Worm (Caenorhabditis elegans) whole organism, L4 larva: ENCODE results near the gene C18H7.4.

Experiments used
- aly-2 ChIP-seq: sonication (generic microtip); optimal IDR thresholded peaks from 2 replicates; lab custom pipeline; 2018; ENCODE audit warnings: missing biosample characterization, missing genetic modification characterization
- dmd-9 ChIP-seq: fragments of 200-800 bp; sonication (Bioruptor generic); IDR thresholded peaks from 2 replicates; pipeline ENCODE4 v1.3.6; 2022; ENCODE audit warnings: missing genetic modification reagents, missing genetic modification characterization, missing compliant biosample characterization
- lin-15B ChIP-seq: fragments of 150-350 bp; sonication (generic microtip); optimal IDR thresholded peaks from 3 replicates; lab custom pipeline; 2014; ENCODE audit warnings: missing biosample characterization, missing genetic modification characterization
- madf-5 ChIP-seq, 2 experiments: fragments of 200-800 bp; sonication (Bioruptor generic); IDR thresholded peaks; 2 replicates each; pipeline ENCODE4 v1.3.6; 2022; ENCODE audit warnings: missing compliant biosample characterization in 2 of 2, missing genetic modification characterization in 2 of 2
- nhr-76 ChIP-seq: fragments of 150-350 bp; optimal IDR thresholded peaks from 2 replicates; lab custom pipeline; 2014; ENCODE audit warnings: missing biosample characterization, missing genetic modification characterization
- snpc-4 ChIP-seq: fragments of 150-350 bp; optimal IDR thresholded peaks from 2 replicates; lab custom pipeline; 2014; ENCODE audit warnings: missing biosample characterization, missing genetic modification characterization
- unc-62 ChIP-seq, 3 experiments: fragments of 150-350 bp in 1 of 3; sonication (generic microtip); optimal IDR thresholded peaks in 2 of 3; peaks in 1 of 3; 1 replicate in 1 of 3; 2 replicates in 2 of 3; lab custom pipeline; 2014 to 2017; ENCODE audit warnings: missing biosample characterization in 3 of 3, missing genetic modification characterization in 3 of 3, missing genetic modification reagents in 3 of 3, missing genotype in 1 of 3
- zag-1 ChIP-seq: fragments of 150-350 bp; optimal IDR thresholded peaks from 2 replicates; lab custom pipeline; 2014; ENCODE audit warnings: missing biosample characterization, missing genetic modification characterization

DNA sequence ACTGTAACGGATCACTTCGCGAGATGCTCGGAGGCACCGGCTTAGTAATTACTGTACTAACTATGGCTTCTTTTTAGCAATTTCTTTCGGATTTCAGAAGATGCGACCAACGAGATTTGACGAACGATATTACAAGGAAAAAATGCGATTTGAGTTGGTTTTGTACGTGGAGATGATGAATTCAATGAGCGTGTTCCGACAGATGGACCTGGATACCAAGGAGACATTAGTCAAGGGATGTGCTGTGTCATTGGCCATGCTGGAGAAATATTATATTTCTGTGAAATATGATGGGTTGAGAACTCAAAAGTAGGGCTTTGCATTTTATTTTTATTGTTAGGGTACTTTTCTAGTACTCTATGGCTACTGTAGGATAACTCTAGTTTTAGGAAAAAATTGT, 37.5 kb downstream of the C18H7.4 start:
- TF ChIP-seq dmd-9 (GFP tag; lab: Robert Waterston, UW): no peak
- no peak for TF ChIP-seq lin-15B (tag; lab: Kevin White, UChicago)
- TF ChIP-seq snpc-4: no peak
- peak in 1 of 2 experiments; percentile 46 for TF ChIP-seq unc-62 (GFP tag; optimal IDR thresholded peaks at IDR 0.05 in 1 of 2; lab: Kevin White, UChicago)
- TF ChIP-seq unc-62 (tag; optimal IDR thresholded peaks at IDR 0.05; lab: Kevin White, UChicago): no peak
- no peak for TF ChIP-seq madf-5 (GFP tag; IDR thresholded peaks at IDR 0.05; lab: Robert Waterston, UW)
- TF ChIP-seq aly-2 (tag; lab: Kevin White, UChicago): no peak
- no peak for TF ChIP-seq zag-1 (tag; lab: Kevin White, UChicago)
- TF ChIP-seq nhr-76 (tag; lab: Kevin White, UChicago): no peak
